Worm (Caenorhabditis elegans) whole organism, late embryonic: ENCODE measurements around the gene klp-11.

ENCODE experiments used
- T23F11.4 ChIP-seq: fragments of 200-800 bp; sonication (Bioruptor generic); optimal IDR thresholded peaks from 2 replicates; lab custom pipeline; 2018; ENCODE audit warnings: mild to moderate bottlenecking, missing genetic modification characterization, missing compliant biosample characterization
- Y22D7AL.16 ChIP-seq: sonication (generic microtip); optimal IDR thresholded peaks from 2 replicates; lab custom pipeline; 2016; ENCODE audit warnings: missing genetic modification characterization, missing compliant biosample characterization
- ceh-18 ChIP-seq: sonication (generic microtip); optimal IDR thresholded peaks from 2 replicates; lab custom pipeline; 2016; ENCODE audit warnings: missing genetic modification characterization, missing compliant biosample characterization
- ceh-19 ChIP-seq: fragments of 200-800 bp; sonication (Bioruptor generic); optimal IDR thresholded peaks from 2 replicates; lab custom pipeline; 2018; ENCODE audit warnings: mild to moderate bottlenecking, missing genetic modification characterization, missing compliant biosample characterization
- ceh-24 ChIP-seq: sonication (generic microtip); optimal IDR thresholded peaks from 2 replicates; lab custom pipeline; 2016; ENCODE audit warnings: mild to moderate bottlenecking, missing genetic modification characterization, missing compliant biosample characterization
- ceh-30 ChIP-seq: fragments of 150-350 bp; optimal IDR thresholded peaks from 2 replicates; lab custom pipeline; 2014; ENCODE audit warnings: missing biosample characterization, missing genetic modification characterization
- ceh-34 ChIP-seq: sonication (generic microtip); optimal IDR thresholded peaks from 2 replicates; lab custom pipeline; 2016; ENCODE audit warnings: mild to moderate bottlenecking, missing genetic modification characterization, missing compliant biosample characterization
- ceh-45 ChIP-seq: fragments of 200-800 bp; sonication (Bioruptor generic); IDR thresholded peaks from 2 replicates; pipeline ENCODE4 v1.3.6; 2022; ENCODE audit warnings: missing genetic modification reagents, missing genetic modification characterization, missing compliant biosample characterization
- ceh-48 ChIP-seq: sonication (generic microtip); optimal IDR thresholded peaks from 2 replicates; lab custom pipeline; 2016; ENCODE audit warnings: missing genetic modification characterization, inconsistent platforms, missing compliant biosample characterization
- che-1 ChIP-seq: sonication (generic microtip); optimal IDR thresholded peaks from 2 replicates; lab custom pipeline; 2016; ENCODE audit warnings: mild to moderate bottlenecking, missing genetic modification characterization, missing compliant biosample characterization
- dmd-4 ChIP-seq: sonication (generic microtip); optimal IDR thresholded peaks from 2 replicates; lab custom pipeline; 2016; ENCODE audit warnings: borderline replicate concordance, missing genetic modification characterization, missing compliant biosample characterization
- dve-1 ChIP-seq: sonication (generic microtip); optimal IDR thresholded peaks from 2 replicates; lab custom pipeline; 2017; ENCODE audit warnings: antibody characterized with exemption, mild to moderate bottlenecking, missing genetic modification characterization, missing compliant biosample characterization
- elt-2 ChIP-seq: sonication (generic microtip); optimal IDR thresholded peaks from 2 replicates; lab custom pipeline; 2016; ENCODE audit warnings: missing genetic modification reagents, missing genetic modification characterization, missing compliant biosample characterization
- ets-4 ChIP-seq: sonication (generic microtip); optimal IDR thresholded peaks from 2 replicates; lab custom pipeline; 2016; ENCODE audit warnings: missing genetic modification characterization, missing compliant biosample characterization
- fax-1 ChIP-seq: sonication (generic microtip); optimal IDR thresholded peaks from 2 replicates; lab custom pipeline; 2016; ENCODE audit warnings: missing genotype, missing genetic modification characterization, missing compliant biosample characterization
- fkh-6 ChIP-seq: sonication (generic microtip); optimal IDR thresholded peaks from 2 replicates; lab custom pipeline; 2016; ENCODE audit warnings: missing genetic modification characterization, missing compliant biosample characterization
- hlh-30 ChIP-seq: sonication (generic microtip); optimal IDR thresholded peaks from 2 replicates; lab custom pipeline; 2017; ENCODE audit warnings: antibody characterized with exemption, missing genetic modification characterization, missing compliant biosample characterization; ENCODE audit not compliant: insufficient read depth
- lim-6 ChIP-seq: sonication (generic microtip); optimal IDR thresholded peaks from 2 replicates; lab custom pipeline; 2016; ENCODE audit warnings: missing genetic modification characterization, missing compliant biosample characterization
- mec-3 ChIP-seq: sonication (generic microtip); optimal IDR thresholded peaks from 2 replicates; lab custom pipeline; 2016; ENCODE audit warnings: borderline replicate concordance, missing genetic modification characterization, missing compliant biosample characterization
- nhr-11 ChIP-seq: fragments of 150-350 bp; optimal IDR thresholded peaks from 2 replicates; lab custom pipeline; 2014; ENCODE audit warnings: missing biosample characterization, missing genetic modification characterization
- nhr-232 ChIP-seq: sonication (generic microtip); optimal IDR thresholded peaks from 2 replicates; lab custom pipeline; 2016; ENCODE audit warnings: missing genetic modification characterization, missing compliant biosample characterization
- odd-2 ChIP-seq: sonication (generic microtip); optimal IDR thresholded peaks from 2 replicates; lab custom pipeline; 2017; ENCODE audit warnings: antibody characterized with exemption, mild to moderate bottlenecking, missing genetic modification characterization, missing compliant biosample characterization
- pax-1 ChIP-seq: fragments of 150-350 bp; optimal IDR thresholded peaks from 2 replicates; lab custom pipeline; 2014; ENCODE audit warnings: missing biosample characterization, missing genetic modification characterization
- pha-2 ChIP-seq: sonication (generic microtip); optimal IDR thresholded peaks from 2 replicates; lab custom pipeline; 2017; ENCODE audit warnings: mild to moderate bottlenecking, missing genetic modification characterization, missing compliant biosample characterization
- pha-4 ChIP-seq: fragments of 150-350 bp; optimal IDR thresholded peaks from 2 replicates; lab custom pipeline; 2018; ENCODE audit warnings: missing biosample characterization, missing genetic modification reagents, missing genetic modification characterization
- pqm-1 ChIP-seq: sonication (generic microtip); optimal IDR thresholded peaks from 2 replicates; lab custom pipeline; 2016; ENCODE audit warnings: missing genetic modification characterization, missing compliant biosample characterization
- rnt-1 ChIP-seq: sonication (generic microtip); optimal IDR thresholded peaks from 2 replicates; lab custom pipeline; 2016; ENCODE audit warnings: missing genetic modification characterization, missing compliant biosample characterization
- sdc-2 ChIP-seq: sonication (generic microtip); optimal IDR thresholded peaks from 2 replicates; lab custom pipeline; 2016; ENCODE audit warnings: missing genotype, missing genetic modification characterization, missing compliant biosample characterization
- sox-4 ChIP-seq: sonication (generic microtip); optimal IDR thresholded peaks from 2 replicates; lab custom pipeline; 2017; ENCODE audit warnings: mild to moderate bottlenecking, missing genetic modification characterization, inconsistent platforms, missing compliant biosample characterization
- syd-9 ChIP-seq: sonication (generic microtip); optimal IDR thresholded peaks from 2 replicates; lab custom pipeline; 2016; ENCODE audit warnings: mild to moderate bottlenecking, missing genetic modification characterization, moderate library complexity, missing compliant biosample characterization
- unc-3 ChIP-seq, 2 experiments: fragments of 200-800 bp in 1 of 2; sonication (Bioruptor generic) in 1 of 2; sonication (generic microtip) in 1 of 2; conservative IDR thresholded peaks in 1 of 2; optimal IDR thresholded peaks in 1 of 2; 2 replicates each; pipeline versions ENCODE4 v1.3.6 to Lab custom; 2016 to 2022; ENCODE audit warnings: missing compliant biosample characterization in 2 of 2, missing genetic modification characterization in 2 of 2, missing genetic modification reagents in 1 of 2
- unc-55 ChIP-seq: sonication (generic microtip); optimal IDR thresholded peaks from 2 replicates; lab custom pipeline; 2017; ENCODE audit warnings: missing biosample characterization, missing genetic modification reagents, missing genetic modification characterization
- unc-86 ChIP-seq: sonication (generic microtip); optimal IDR thresholded peaks from 2 replicates; lab custom pipeline; 2016; ENCODE audit warnings: missing genetic modification characterization, missing compliant biosample characterization
- zip-5 ChIP-seq: sonication (generic microtip); optimal IDR thresholded peaks from 2 replicates; lab custom pipeline; 2016; ENCODE audit warnings: missing genetic modification characterization, missing compliant biosample characterization

The klp-11 gene

ce11 chrIV:8761896-8762295 is at the start of gene klp-11, which contains the start of gene F20C5.11:
TSS of gene klp-11 (minus strand) at chrIV:8762066.
TSS of gene F20C5.11 (minus strand) at chrIV:8761996.
- no peak for TF ChIP-seq ets-4 (tag; lab: Kevin White, UChicago)
- TF ChIP-seq rnt-1 (tag; lab: Kevin White, UChicago), result no peak
- no peak for TF ChIP-seq ceh-30
- TF ChIP-seq dmd-4 (tag; lab: Kevin White, UChicago), result no peak
- no peak for TF ChIP-seq fkh-6
- TF ChIP-seq sdc-2 (tag; lab: Kevin White, UChicago), result no peak
- no peak for TF ChIP-seq nhr-11 (tag; lab: Kevin White, UChicago)
- no peak for TF ChIP-seq lim-6 (tag; lab: Kevin White, UChicago)
- TF ChIP-seq ceh-24 (tag; lab: Kevin White, UChicago), result no peak

ce11 chrIV:8807327-8807726 is 45.5 kb upstream of the klp-11 start:
- TF ChIP-seq mec-3, result no peak
- no peak for TF ChIP-seq fkh-6
- no peak for TF ChIP-seq ceh-34
- no peak for TF ChIP-seq pqm-1
- no peak for TF ChIP-seq sox-4 (tag; lab: Kevin White, UChicago)
- no peak for TF ChIP-seq T23F11.4 (GFP tag; lab: Kevin White, UChicago)
- TF ChIP-seq, all 69 proteins: peak for 0

DNA sequence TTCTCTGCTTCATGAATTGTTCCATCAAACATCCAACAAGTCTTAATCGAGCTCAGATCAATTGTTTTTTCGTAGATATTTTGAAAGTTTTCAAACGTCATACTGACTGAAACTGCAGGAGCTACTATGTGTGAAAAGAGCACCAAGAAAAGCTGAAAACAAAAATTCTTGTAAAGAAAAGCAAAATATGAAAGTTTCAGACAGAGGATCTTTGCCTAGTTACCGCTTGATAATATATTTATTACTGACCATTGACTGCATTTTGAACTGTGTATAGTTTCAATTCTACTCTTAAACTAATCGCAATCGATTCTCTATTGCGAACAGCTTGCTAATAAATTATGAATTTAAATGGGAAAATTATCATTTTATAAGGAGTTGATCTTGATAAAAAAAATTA is 36.4 kb upstream of the klp-11 start, which contains the start of gene clec-182:
Gene clec-182, minus strand, starts transcription at position 101 of the 400 bp plus-strand sequence.
- TF ChIP-seq ceh-19 (GFP tag; lab: Kevin White, UChicago), result no peak
- TF ChIP-seq che-1 (tag; lab: Kevin White, UChicago), result no peak
- TF ChIP-seq odd-2 (tag; lab: Kevin White, UChicago), result no peak
- no peak for TF ChIP-seq hlh-30 (tag; lab: Kevin White, UChicago)
- no peak for TF ChIP-seq pha-2 (tag; lab: Kevin White, UChicago)
- no peak for TF ChIP-seq elt-2 (tag; lab: Kevin White, UChicago)
- TF ChIP-seq nhr-232 (tag; lab: Kevin White, UChicago), result no peak
- no peak for TF ChIP-seq ceh-48

ce11 chrIV:8796246-8796645 is 34.4 kb upstream of the klp-11 start:
- TF ChIP-seq Y22D7AL.16 (tag; lab: Kevin White, UChicago), result no peak
- no peak for TF ChIP-seq ceh-45
- no peak for TF ChIP-seq fax-1
- TF ChIP-seq dve-1 (tag; lab: Kevin White, UChicago), result no peak
- TF ChIP-seq pha-4 (tag; lab: Kevin White, UChicago), result no peak
- no peak for TF ChIP-seq nhr-11 (tag; lab: Kevin White, UChicago)
- TF ChIP-seq pqm-1, result no peak
- TF ChIP-seq syd-9 (tag; lab: Kevin White, UChicago), result no peak
- no peak for TF ChIP-seq ceh-30
- TF ChIP-seq ceh-19 (GFP tag; lab: Kevin White, UChicago), result no peak
- TF ChIP-seq hlh-30 (tag; lab: Kevin White, UChicago), result no peak
- TF ChIP-seq unc-55 (GFP tag; lab: Kevin White, UChicago), result no peak
- no peak for TF ChIP-seq unc-3 (GFP tag; conservative IDR thresholded peaks at IDR 0.05; lab: Robert Waterston, UW)
- no peak for TF ChIP-seq unc-3 (tag; optimal IDR thresholded peaks at IDR 0.05; lab: Kevin White, UChicago)
- no peak for TF ChIP-seq pax-1 (tag; lab: Kevin White, UChicago)
- TF ChIP-seq zip-5 (tag; lab: Kevin White, UChicago), result no peak
- no peak for TF ChIP-seq unc-86

- peak; percentile 13 for TF ChIP-seq ceh-19 (GFP tag; lab: Kevin White, UChicago)
- no peak for TF ChIP-seq odd-2 (tag; lab: Kevin White, UChicago)
- TF ChIP-seq ceh-18, result peak; percentile 30
- TF ChIP-seq, all 69 proteins: peak for 2
Observed at ce11 chrIV:8794895-8795665, 33.2 kb upstream of the klp-11 start.
